Worm (Caenorhabditis elegans): ENCODE data around the gene glb-10.

Gene glb-10

DNA sequence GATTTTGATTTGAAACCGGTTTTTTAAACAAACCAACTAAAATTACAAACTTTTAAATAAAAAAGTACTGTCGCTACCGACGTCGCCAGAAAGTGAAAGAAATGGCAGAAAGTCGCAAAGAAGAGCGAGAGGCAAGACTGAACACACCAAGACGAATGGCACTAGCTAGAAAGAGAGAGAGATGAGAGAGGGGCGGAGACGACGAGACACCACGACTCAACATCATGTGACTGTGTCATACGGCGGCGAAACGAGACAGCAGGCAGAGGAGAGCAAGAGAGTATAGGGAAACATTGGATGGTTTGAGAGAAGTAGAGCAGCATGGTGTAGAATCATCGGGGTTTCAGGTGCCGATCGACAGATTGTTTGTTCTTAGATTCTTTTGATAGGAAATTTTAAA is 39.3 kb upstream of the glb-10 start:
- TF ChIP-seq ceh-14 (tag; optimal IDR thresholded peaks at IDR 0.05) (peak; percentile 8), ceh-31 (tag; optimal IDR thresholded peaks at IDR 0.05) (peak; percentile 75), unc-86 (tag; optimal IDR thresholded peaks at IDR 0.05) (no peak), ets-4 (tag; optimal IDR thresholded peaks at IDR 0.05) (peak; percentile 62), ref-2 (tag; optimal IDR thresholded peaks at IDR 0.05) (peak; percentile 74), K09A11.1 (tag; optimal IDR thresholded peaks at IDR 0.05; ENCODE audit: insufficient read depth) (peak; percentile 23), pag-3 (tag; optimal IDR thresholded peaks at IDR 0.05; ENCODE audit: borderline replicate concordance) (no peak), F13H6.1 (tag; optimal IDR thresholded peaks at IDR 0.05) (peak; percentile 27), ceh-34 (tag; optimal IDR thresholded peaks at IDR 0.05) (peak; percentile 63), rnt-1 (tag; optimal IDR thresholded peaks at IDR 0.05) (peak; percentile 36), nfya-1 (tag; optimal IDR thresholded peaks at IDR 0.05) (peak; percentile 90), dve-1 (tag; optimal IDR thresholded peaks at IDR 0.05) (peak; percentile 42), lin-11 (tag; optimal IDR thresholded peaks at IDR 0.05) (peak; percentile 6), hlh-8 (tag; optimal IDR thresholded peaks at IDR 0.05) (peak; percentile 36), ceh-18 (tag; optimal IDR thresholded peaks at IDR 0.05) (peak; percentile 78), tbx-2 (tag; optimal IDR thresholded peaks at IDR 0.05) (peak; percentile 71), unc-55 (GFP tag; optimal IDR thresholded peaks at IDR 0.05) (peak; percentile 90), hlh-30 (tag; optimal IDR thresholded peaks at IDR 0.05; ENCODE audit: insufficient read depth) (peak; percentile 99), dmd-4 (tag; optimal IDR thresholded peaks at IDR 0.05; ENCODE audit: borderline replicate concordance) (no peak), C08G9.2 (tag; optimal IDR thresholded peaks at IDR 0.05) (peak; percentile 8), pqm-1 (tag; optimal IDR thresholded peaks at IDR 0.05) (peak; percentile 34), nhr-11 (tag; optimal IDR thresholded peaks at IDR 0.05) (no peak), elt-2 (tag; optimal IDR thresholded peaks at IDR 0.05) (no peak), ceh-2 (tag; optimal IDR thresholded peaks at IDR 0.05) (peak; percentile 58), ceh-30 (tag; optimal IDR thresholded peaks at IDR 0.05) (peak; percentile 18), ama-1 (optimal IDR thresholded peaks at IDR 0.05) (peak; percentile 72), unc-42 (tag; optimal IDR thresholded peaks at IDR 0.05) (peak; percentile 37), pros-1 (tag; optimal IDR thresholded peaks at IDR 0.05) (peak; percentile 51), ahr-1 (tag; optimal IDR thresholded peaks at IDR 0.05) (no peak)

DNA sequence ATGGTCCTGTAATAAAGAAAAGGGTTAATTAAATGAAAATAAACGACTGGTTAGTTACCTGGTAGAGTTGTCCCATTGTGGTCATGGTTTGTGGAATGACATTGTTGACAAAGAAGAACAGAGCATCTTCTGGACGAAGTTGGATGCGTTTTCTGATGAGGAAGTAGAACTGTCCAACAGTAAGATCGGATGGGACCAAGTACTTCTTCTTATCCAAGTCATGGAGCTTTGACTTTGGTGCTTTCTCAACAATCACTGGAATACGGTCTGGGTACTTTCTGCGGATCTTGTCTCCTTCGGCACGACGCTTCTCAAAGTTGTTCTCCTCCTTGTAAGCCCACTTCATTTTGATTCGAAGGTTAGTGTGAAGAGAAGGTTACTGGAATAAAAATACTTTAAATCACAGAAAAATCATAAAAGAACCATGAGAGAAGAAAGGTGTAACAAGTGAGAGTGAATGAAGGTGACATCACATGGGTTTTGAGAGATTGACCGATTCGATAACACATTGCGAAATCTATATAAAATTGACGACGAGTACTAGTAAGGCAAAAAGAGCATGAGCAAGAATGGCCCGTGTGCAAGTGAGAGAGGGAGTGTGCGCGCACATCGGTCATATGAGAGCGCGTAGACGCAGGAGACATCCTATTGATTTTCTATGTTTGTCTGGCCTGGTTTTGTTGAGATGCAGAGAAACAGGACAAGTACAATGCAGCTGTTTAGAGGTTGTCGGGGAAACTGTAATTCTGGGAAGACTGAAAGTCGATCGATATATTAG is 38.4 kb upstream of the glb-10 start, which contains the start of gene lgg-1:
Gene lgg-1, minus strand, starts transcription at position 379 of the 778 bp plus-strand sequence.
- TF ChIP-seq ceh-2 (tag; optimal IDR thresholded peaks at IDR 0.05): no peak
- peak; percentile 39 for TF ChIP-seq nfya-1 (tag; optimal IDR thresholded peaks at IDR 0.05)
- TF ChIP-seq ceh-31 (tag; optimal IDR thresholded peaks at IDR 0.05): peak; percentile 24
- peak; percentile 43 for TF ChIP-seq madf-2 (tag; optimal IDR thresholded peaks at IDR 0.05)
- TF ChIP-seq ceh-18 (tag; optimal IDR thresholded peaks at IDR 0.05): peak; percentile 24
- no peak for TF ChIP-seq ceh-14 (tag; optimal IDR thresholded peaks at IDR 0.05)
- peak; percentile 89 for TF ChIP-seq hlh-30 (tag; optimal IDR thresholded peaks at IDR 0.05; ENCODE audit: insufficient read depth)
- TF ChIP-seq pax-1 (tag; optimal IDR thresholded peaks at IDR 0.05): peak; percentile 33
- no peak for TF ChIP-seq pag-3 (tag; optimal IDR thresholded peaks at IDR 0.05; ENCODE audit: borderline replicate concordance)
- TF ChIP-seq ceh-48 (tag; optimal IDR thresholded peaks at IDR 0.05): peak; percentile 95
- 0 out of 2 replicates have a peak, but pooled peaks have one; percentile 31 for TF ChIP-seq unc-3 (GFP tag; conservative IDR thresholded peaks at IDR 0.05)
- no peak for TF ChIP-seq unc-3 (tag; optimal IDR thresholded peaks at IDR 0.05)
- peak; percentile 2 for TF ChIP-seq unc-55 (GFP tag; optimal IDR thresholded peaks at IDR 0.05)
- TF ChIP-seq tbx-2 (tag; optimal IDR thresholded peaks at IDR 0.05): peak; percentile 43
- no peak for TF ChIP-seq ceh-19 (GFP tag; optimal IDR thresholded peaks at IDR 0.05)

DNA sequence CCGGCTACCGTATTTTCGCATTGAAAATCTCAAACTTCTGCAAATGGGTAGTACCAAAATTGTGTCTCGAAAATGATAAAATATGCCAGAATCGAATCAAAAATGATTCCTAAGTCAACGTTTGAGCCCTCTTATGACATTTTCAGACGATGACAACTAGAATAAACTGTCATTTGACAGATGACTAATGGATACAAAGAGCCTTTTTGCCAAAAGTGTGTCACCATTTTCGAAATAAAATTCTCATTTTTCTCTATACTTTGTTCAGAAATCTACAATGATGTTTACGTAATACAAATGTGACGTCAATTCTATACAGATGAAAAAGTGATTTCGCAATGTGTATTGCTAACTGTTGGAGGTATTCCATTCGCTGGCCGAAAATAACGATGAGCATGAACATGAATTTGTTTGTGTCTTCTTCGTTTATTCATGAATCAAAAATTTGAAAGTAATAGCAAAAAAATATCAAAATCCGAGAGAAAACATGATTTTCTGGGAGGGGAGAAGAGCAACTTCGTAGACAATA is 37.5 kb upstream of the glb-10 start:
- peak; percentile 77 for TF ChIP-seq ama-1 (optimal IDR thresholded peaks at IDR 0.05)
- no peak for TF ChIP-seq ets-4 (tag; optimal IDR thresholded peaks at IDR 0.05)

Data from whole organism, late embryonic.